Fruit fly (Drosophila melanogaster) whole organism, pupa: ENCODE data around the gene CG34117.

Experiments
- CG10348 ChIP-seq: fragments of 200-800 bp; sonication (Bioruptor generic); IDR thresholded peaks from 2 replicates; pipeline ENCODE4 v1.3.6; 2022; ENCODE audit warnings: missing biosample characterization, missing genetic modification characterization
- CG12605 ChIP-seq: fragments of 200-800 bp; sonication (Bioruptor generic); IDR thresholded peaks from 2 replicates; pipeline ENCODE4 v1.3.6; 2022; ENCODE audit warnings: missing biosample characterization, missing genetic modification characterization
- CG13204 ChIP-seq: fragments of 200-800 bp; sonication (Bioruptor generic); optimal IDR thresholded peaks from 2 replicates; lab custom pipeline; 2018; ENCODE audit warnings: missing biosample characterization, mild to moderate bottlenecking, missing genetic modification characterization, moderate library complexity
- CG14655 ChIP-seq: fragments of 200-800 bp; sonication (Bioruptor generic); optimal IDR thresholded peaks from 3 replicates; lab custom pipeline; 2017; ENCODE audit warnings: mild to moderate bottlenecking, missing biosample characterization, missing genetic modification reagents, missing genetic modification characterization
- CG15710 ChIP-seq: fragments of 200-800 bp; sonication (Bioruptor generic); optimal IDR thresholded peaks from 2 replicates; lab custom pipeline; 2018; ENCODE audit warnings: missing biosample characterization, mild to moderate bottlenecking, missing genetic modification characterization, moderate library complexity
- CG17806 ChIP-seq: fragments of 200-800 bp; sonication (Bioruptor generic); optimal IDR thresholded peaks from 2 replicates; lab custom pipeline; 2018; ENCODE audit warnings: missing biosample characterization, mild to moderate bottlenecking, missing genetic modification characterization, moderate library complexity
- CG32121 ChIP-seq: fragments of 200-800 bp; sonication (Bioruptor generic); IDR thresholded peaks from 2 replicates; pipeline ENCODE4 v1.3.6; 2022; ENCODE audit warnings: missing biosample characterization, missing genetic modification characterization
- CG34367 ChIP-seq: fragments of 200-800 bp; sonication (Bioruptor generic); optimal IDR thresholded peaks from 2 replicates; lab custom pipeline; 2018; ENCODE audit warnings: missing biosample characterization, mild to moderate bottlenecking, missing genetic modification characterization
- CG4496 ChIP-seq: fragments of 200-800 bp; sonication (Bioruptor generic); IDR thresholded peaks from 3 replicates; pipeline ENCODE4 v1.3.6; 2022; ENCODE audit warnings: missing biosample characterization, missing genetic modification characterization
- CG8159 ChIP-seq: fragments of 200-800 bp; sonication (Bioruptor generic); optimal IDR thresholded peaks from 3 replicates; lab custom pipeline; 2018; ENCODE audit warnings: missing biosample characterization, mild to moderate bottlenecking, missing genetic modification characterization, moderate library complexity
- CG8301 ChIP-seq: fragments of 200-800 bp; sonication (Bioruptor generic); optimal IDR thresholded peaks from 2 replicates; lab custom pipeline; 2018; ENCODE audit warnings: missing biosample characterization, mild to moderate bottlenecking, missing genetic modification characterization
- CG9948 ChIP-seq: fragments of 200-800 bp; sonication (Bioruptor generic); optimal IDR thresholded peaks from 2 replicates; lab custom pipeline; 2018; ENCODE audit warnings: missing biosample characterization, mild to moderate bottlenecking, missing genetic modification characterization, moderate library complexity
- D1 ChIP-seq: fragments of 200-800 bp; sonication (Bioruptor generic); optimal IDR thresholded peaks from 2 replicates; lab custom pipeline; 2018; ENCODE audit warnings: missing biosample characterization, mild to moderate bottlenecking, missing genetic modification characterization, moderate library complexity
- EcR ChIP-seq: fragments of 200-800 bp; sonication (Bioruptor generic); optimal IDR thresholded peaks from 3 replicates; lab custom pipeline; 2019; ENCODE audit warnings: missing biosample characterization, missing genetic modification characterization, mild to moderate bottlenecking, moderate library complexity, missing genetic modification reagents
- Ets98B ChIP-seq: fragments of 200-800 bp; sonication (Bioruptor generic); IDR thresholded peaks from 2 replicates; pipeline ENCODE4 v1.3.6; 2022; ENCODE audit warnings: missing biosample characterization, missing genetic modification characterization
- Pif1A ChIP-seq: fragments of 200-800 bp; sonication (Bioruptor generic); optimal IDR thresholded peaks from 3 replicates; lab custom pipeline; 2016; ENCODE audit warnings: missing biosample characterization, missing genetic modification characterization
- Pif1B ChIP-seq: fragments of 200-800 bp; sonication (Bioruptor generic); optimal IDR thresholded peaks from 3 replicates; lab custom pipeline; 2016; ENCODE audit warnings: missing biosample characterization, missing genetic modification characterization
- Snoo ChIP-seq: fragments of 200-800 bp; sonication (Bioruptor generic); optimal IDR thresholded peaks from 3 replicates; lab custom pipeline; 2017; ENCODE audit warnings: missing biosample characterization, mild to moderate bottlenecking, missing genetic modification characterization, inconsistent platforms
- fd96Ca ChIP-seq: fragments of 200-800 bp; sonication (Bioruptor generic); IDR thresholded peaks from 3 replicates; pipeline ENCODE4 v1.3.6; 2022; ENCODE audit warnings: missing biosample characterization, missing genetic modification characterization
- gl ChIP-seq: fragments of 200-800 bp; sonication (Bioruptor generic); optimal IDR thresholded peaks from 2 replicates; lab custom pipeline; 2018; ENCODE audit warnings: missing biosample characterization, mild to moderate bottlenecking, missing genetic modification characterization
- rn ChIP-seq: fragments of 200-800 bp; sonication (Bioruptor generic); IDR thresholded peaks from 2 replicates; pipeline ENCODE4 v1.3.6; 2022; ENCODE audit warnings: missing biosample characterization, missing genetic modification characterization

CG34117 gene

DNA sequence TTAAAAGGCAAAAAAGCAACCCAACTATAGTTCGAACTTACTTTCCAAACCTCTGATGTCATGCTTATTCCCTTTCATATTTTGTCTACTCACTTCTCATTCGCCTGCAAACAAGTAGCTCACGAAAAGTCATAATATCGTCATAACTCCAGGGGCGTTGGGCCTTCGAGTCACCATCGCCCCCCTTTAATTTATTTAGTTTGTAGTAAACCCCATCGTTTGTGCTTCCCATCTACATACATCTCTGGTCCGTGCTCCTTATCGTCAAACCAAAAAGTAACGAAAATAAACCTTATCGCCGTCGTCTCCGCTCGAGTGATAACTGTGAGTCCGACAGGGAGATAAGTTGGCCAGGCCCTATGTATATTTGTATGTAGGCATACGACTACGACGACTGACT, 29.1 kb upstream of the CG34117 start:
- TF ChIP-seq CG13204 (no peak), CG4496 (GFP tag; lab: Robert Waterston, UW) (no peak; the same call in 2 of the 3 replicates), CG12605 (no peak), Snoo (tag; lab: Kevin White, UChicago) (peak; percentile 54), CG32121 (GFP tag; lab: Robert Waterston, UW) (no peak), EcR (GFP tag; lab: Kevin White, UChicago) (no peak), CG9948 (tag; lab: Kevin White, UChicago) (no peak), CG17806 (tag; lab: Kevin White, UChicago) (peak; percentile 4), CG8301 (no peak), rn (GFP tag; lab: Robert Waterston, UW) (no peak), gl (tag; lab: Kevin White, UChicago) (no peak), CG8159 (tag; lab: Kevin White, UChicago) (peak; percentile 4), CG15710 (peak; percentile 23), Ets98B (GFP tag; lab: Robert Waterston, UW) (peak; percentile 32; the same call in 1 of the 2 replicates), fd96Ca (GFP tag; lab: Robert Waterston, UW) (peak; percentile 37; the same call in 2 of the 3 replicates), CG10348 (no peak), CG14655 (peak; percentile 7), Pif1B (GFP tag; lab: Kevin White, UChicago) (peak; percentile 6), Pif1A (GFP tag; lab: Kevin White, UChicago) (peak; percentile 17), D1 (tag; lab: Kevin White, UChicago) (no peak), CG34367 (tag; lab: Kevin White, UChicago) (no peak)

DNA sequence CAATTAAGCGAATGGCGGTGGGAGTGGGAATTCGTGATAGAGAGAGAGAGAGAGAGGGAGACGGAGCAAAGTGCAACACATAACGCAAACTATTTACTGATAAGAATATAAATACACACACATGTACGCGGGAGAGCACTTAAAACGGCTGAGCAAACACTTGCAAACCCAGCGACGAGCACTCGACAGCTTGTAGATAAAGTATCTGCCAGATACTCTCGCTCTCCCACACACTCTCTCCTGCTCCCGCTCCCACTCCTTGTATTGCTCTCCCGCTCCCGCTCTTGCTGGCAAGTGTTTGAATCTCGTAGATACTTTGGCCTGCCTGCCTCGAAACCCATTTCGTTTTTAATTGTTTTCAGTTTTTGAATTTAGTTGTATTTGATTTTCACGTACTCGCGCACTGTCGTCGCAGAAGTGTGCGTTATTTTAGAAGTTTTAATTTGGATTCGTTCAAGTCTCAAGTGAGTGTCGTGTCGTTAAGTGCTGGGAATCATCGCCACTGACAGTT, 28.4 kb upstream of the CG34117 start:
- peak; percentile 57 for TF ChIP-seq CG8301
- peak; percentile 74 for TF ChIP-seq CG13204
- TF ChIP-seq Snoo (tag; lab: Kevin White, UChicago), result peak; percentile 51
- TF ChIP-seq fd96Ca (GFP tag; lab: Robert Waterston, UW), result peak; percentile 82
- no peak for TF ChIP-seq CG9948 (tag; lab: Kevin White, UChicago)
- TF ChIP-seq CG8159 (tag; lab: Kevin White, UChicago), result peak; percentile 38
- no peak for TF ChIP-seq EcR (GFP tag; lab: Kevin White, UChicago)
- TF ChIP-seq CG14655, result peak; percentile 59
- no peak for TF ChIP-seq CG10348
- TF ChIP-seq Pif1A (GFP tag; lab: Kevin White, UChicago), result peak; percentile 45
- peak; percentile 82 for TF ChIP-seq gl (tag; lab: Kevin White, UChicago)
- TF ChIP-seq CG12605, result peak; percentile 84
- no peak for TF ChIP-seq D1 (tag; lab: Kevin White, UChicago)
- peak; percentile 75 for TF ChIP-seq CG32121 (GFP tag; lab: Robert Waterston, UW)
- peak; percentile 18 for TF ChIP-seq CG17806 (tag; lab: Kevin White, UChicago)
- no peak; the same call in 1 of the 3 replicates for TF ChIP-seq CG4496 (GFP tag; lab: Robert Waterston, UW)
- TF ChIP-seq rn (GFP tag; lab: Robert Waterston, UW), result no peak
- peak; percentile 53 for TF ChIP-seq Pif1B (GFP tag; lab: Kevin White, UChicago)
- TF ChIP-seq Ets98B (GFP tag; lab: Robert Waterston, UW), result peak; percentile 84
- peak; percentile 6 for TF ChIP-seq CG15710
- TF ChIP-seq CG34367 (tag; lab: Kevin White, UChicago), result peak; percentile 40

DNA sequence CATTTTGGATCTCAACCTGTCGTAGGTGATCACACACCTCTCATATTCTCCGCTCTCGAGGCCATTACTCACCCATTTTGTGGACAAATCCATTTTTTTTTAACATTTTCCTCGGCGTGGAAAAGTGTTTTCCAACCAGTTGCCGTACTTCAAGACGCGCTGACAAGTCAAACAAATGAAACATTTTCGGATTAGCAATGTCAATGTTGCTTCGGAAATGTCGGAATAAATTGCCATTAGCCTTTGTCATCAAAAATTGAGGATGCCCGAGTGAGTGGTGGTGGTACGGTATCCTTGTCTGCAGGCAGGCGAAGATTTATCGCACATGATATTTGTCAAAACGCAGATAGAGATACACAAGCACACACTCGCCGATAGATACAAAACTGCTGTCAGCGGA, 27.5 kb upstream of the CG34117 start:
- TF ChIP-seq CG12605 (no peak), CG13204 (no peak), EcR (GFP tag; lab: Kevin White, UChicago) (no peak), CG17806 (tag; lab: Kevin White, UChicago) (no peak), CG4496 (GFP tag; lab: Robert Waterston, UW) (no peak), Pif1B (GFP tag; lab: Kevin White, UChicago) (no peak), CG8301 (no peak), Ets98B (GFP tag; lab: Robert Waterston, UW) (no peak), CG10348 (no peak), gl (tag; lab: Kevin White, UChicago) (no peak), CG15710 (no peak), CG34367 (tag; lab: Kevin White, UChicago) (no peak), fd96Ca (GFP tag; lab: Robert Waterston, UW) (no peak)

DNA sequence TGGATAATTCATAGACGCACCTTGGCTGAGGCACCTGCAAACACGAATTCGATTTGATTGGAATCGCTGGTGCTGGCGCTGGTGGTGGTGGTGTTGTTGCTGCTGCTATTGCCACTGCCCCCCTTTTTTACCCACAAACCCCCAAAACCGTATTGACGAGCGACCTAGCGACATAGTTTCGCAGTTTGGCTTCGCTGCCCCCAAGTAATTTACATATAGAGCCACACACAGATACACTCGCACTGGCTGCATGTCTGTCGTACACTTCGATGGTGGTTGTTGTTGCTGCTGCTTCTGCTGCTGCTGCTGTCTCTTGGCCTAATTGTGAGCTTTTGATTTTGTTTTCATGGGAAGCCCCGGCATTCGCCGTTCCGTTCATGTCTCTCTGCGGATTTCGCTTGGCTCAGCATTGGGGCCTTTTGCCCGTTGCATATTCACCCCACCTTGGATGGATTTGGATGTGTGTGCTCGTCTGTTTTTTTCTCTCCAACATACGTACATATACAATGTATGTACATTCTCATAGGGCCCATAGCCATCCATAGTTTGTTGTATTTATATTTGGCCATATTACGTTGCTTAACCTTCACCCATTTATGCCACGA, 24.3 kb upstream of the CG34117 start:
- TF ChIP-seq CG32121 (GFP tag; lab: Robert Waterston, UW), result 0 out of 2 replicates have a peak, but pooled peaks have one; percentile 32
- 0 out of 3 replicates have a peak, but pooled peaks have one; percentile 9 for TF ChIP-seq fd96Ca (GFP tag; lab: Robert Waterston, UW)
- TF ChIP-seq CG8159 (tag; lab: Kevin White, UChicago), result no peak

DNA sequence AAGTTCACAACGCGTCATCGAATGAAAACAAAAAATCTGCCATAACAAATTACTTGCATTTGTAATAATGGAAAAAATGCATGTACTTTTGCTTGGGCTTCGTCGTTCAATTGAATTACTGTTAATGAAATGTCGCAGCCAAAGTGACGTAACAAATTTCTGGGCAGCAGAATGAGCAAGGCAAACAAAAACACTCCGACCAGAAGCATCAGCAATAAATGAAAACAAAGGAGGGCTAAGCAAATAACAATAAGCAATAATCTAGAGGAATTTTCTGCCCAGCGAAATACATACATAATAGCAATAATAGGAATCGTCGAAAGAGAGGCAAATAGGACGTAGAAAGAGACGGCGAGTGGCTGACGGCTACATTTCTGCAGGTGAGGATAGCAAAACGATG, 22.5 kb upstream of the CG34117 start:
- TF ChIP-seq Pif1B (GFP tag; lab: Kevin White, UChicago) (no peak), Ets98B (GFP tag; lab: Robert Waterston, UW) (no peak), CG32121 (GFP tag; lab: Robert Waterston, UW) (no peak), fd96Ca (GFP tag; lab: Robert Waterston, UW) (no peak), Pif1A (GFP tag; lab: Kevin White, UChicago) (no peak)
- TF ChIP-seq, all 21 proteins: peak for 0
